Worm (Caenorhabditis elegans) whole organism, young adult: ENCODE results near the gene enu-3.2.

Source experiments
- C17E4.6 ChIP-seq: fragments of 200-800 bp; sonication (Bioruptor generic); IDR thresholded peaks from 2 replicates; pipeline ENCODE4 v1.3.6; 2022; ENCODE audit warnings: missing genetic modification reagents, missing genetic modification characterization, missing compliant biosample characterization
- F33H1.4 ChIP-seq: fragments of 200-800 bp; sonication (Bioruptor generic); IDR thresholded peaks from 2 replicates; pipeline ENCODE4 v1.3.6; 2022; ENCODE audit warnings: missing genetic modification reagents, missing genetic modification characterization, missing compliant biosample characterization
- F52B5.7 ChIP-seq: sonication (generic microtip); optimal IDR thresholded peaks from 2 replicates; lab custom pipeline; 2016; ENCODE audit warnings: mild to moderate bottlenecking, missing genetic modification characterization, missing compliant biosample characterization
- K11D2.4 ChIP-seq: fragments of 200-800 bp; sonication (Bioruptor generic); IDR thresholded peaks from 2 replicates; pipeline ENCODE4 v1.3.6; 2022; ENCODE audit warnings: missing genetic modification reagents, missing genetic modification characterization, missing compliant biosample characterization
- T07F8.4 ChIP-seq: sonication (generic microtip); optimal IDR thresholded peaks from 2 replicates; lab custom pipeline; 2016; ENCODE audit warnings: mild to moderate bottlenecking, missing genetic modification characterization, moderate library complexity, missing compliant biosample characterization
- T26A5.8 ChIP-seq: sonication (generic microtip); optimal IDR thresholded peaks from 2 replicates; lab custom pipeline; 2016; ENCODE audit warnings: missing genetic modification characterization, missing compliant biosample characterization
- Y53F4B.3 ChIP-seq: fragments of 200-800 bp; sonication (Bioruptor generic); IDR thresholded peaks from 2 replicates; pipeline ENCODE4 v1.3.6; 2022; ENCODE audit warnings: missing genetic modification reagents, missing genetic modification characterization, missing compliant biosample characterization
- Y56A3A.18 ChIP-seq: fragments of 200-800 bp; sonication (Bioruptor generic); IDR thresholded peaks from 2 replicates; pipeline ENCODE4 v1.3.6; 2022; ENCODE audit warnings: missing genetic modification reagents, missing genetic modification characterization, missing compliant biosample characterization
- ZK185.1 ChIP-seq: sonication (generic microtip); optimal IDR thresholded peaks from 2 replicates; lab custom pipeline; 2016; ENCODE audit warnings: mild to moderate bottlenecking, missing genetic modification characterization, missing compliant biosample characterization; ENCODE audit not compliant: poor library complexity, severe bottlenecking
- aptf-2 ChIP-seq: fragments of 200-800 bp; sonication (Bioruptor generic); conservative IDR thresholded peaks from 2 replicates; pipeline ENCODE4 v1.3.6; 2022; ENCODE audit warnings: missing genetic modification reagents, missing genetic modification characterization, missing compliant biosample characterization
- attf-3 ChIP-seq: fragments of 200-800 bp; sonication (Bioruptor generic); conservative IDR thresholded peaks from 2 replicates; pipeline ENCODE4 v1.3.6; 2022; ENCODE audit warnings: missing genetic modification reagents, missing genetic modification characterization, missing compliant biosample characterization
- bed-1 ChIP-seq: fragments of 200-800 bp; sonication (Bioruptor generic); IDR thresholded peaks from 2 replicates; pipeline ENCODE4 v1.3.6; 2022; ENCODE audit warnings: missing genetic modification reagents, missing genetic modification characterization, missing compliant biosample characterization
- bed-2 ChIP-seq: fragments of 200-800 bp; sonication (Bioruptor generic); IDR thresholded peaks from 2 replicates; pipeline ENCODE4 v1.3.6; 2022; ENCODE audit warnings: missing genetic modification reagents, missing genetic modification characterization, missing compliant biosample characterization
- ccch-3 ChIP-seq: fragments of 200-800 bp; sonication (Bioruptor generic); optimal IDR thresholded peaks from 2 replicates; lab custom pipeline; 2018; ENCODE audit warnings: mild to moderate bottlenecking, missing genetic modification characterization, missing compliant biosample characterization
- ceh-91 ChIP-seq: fragments of 200-800 bp; sonication (Bioruptor generic); IDR thresholded peaks from 2 replicates; pipeline ENCODE4 v1.3.6; 2022; ENCODE audit warnings: missing genetic modification reagents, missing genetic modification characterization, missing compliant biosample characterization
- die-1 ChIP-seq: sonication (generic microtip); optimal IDR thresholded peaks from 2 replicates; lab custom pipeline; 2016; ENCODE audit warnings: missing genotype, mild to moderate bottlenecking, missing genetic modification characterization, missing compliant biosample characterization
- ekl-4 ChIP-seq: fragments of 200-800 bp; sonication (Bioruptor generic); IDR thresholded peaks from 2 replicates; pipeline ENCODE4 v1.3.6; 2022; ENCODE audit warnings: missing genetic modification reagents, missing genetic modification characterization, missing compliant biosample characterization
- fkh-3 ChIP-seq: sonication (generic microtip); optimal IDR thresholded peaks from 2 replicates; lab custom pipeline; 2016; ENCODE audit warnings: mild to moderate bottlenecking, missing genetic modification characterization, missing compliant biosample characterization
- hmg-20 ChIP-seq: fragments of 200-800 bp; sonication (Bioruptor generic); IDR thresholded peaks from 2 replicates; pipeline ENCODE4 v1.3.6; 2022; ENCODE audit warnings: missing genetic modification reagents, missing genetic modification characterization, missing compliant biosample characterization
- hsf-1 ChIP-seq: fragments of 200-800 bp; sonication (Bioruptor generic); IDR thresholded peaks from 2 replicates; pipeline ENCODE4 v1.3.6; 2022; ENCODE audit warnings: missing genetic modification reagents, missing genetic modification characterization, missing compliant biosample characterization
- lag-1 ChIP-seq: fragments of 200-800 bp; sonication (Bioruptor generic); IDR thresholded peaks from 2 replicates; pipeline ENCODE4 v1.3.6; 2022; ENCODE audit warnings: missing genetic modification reagents, missing genetic modification characterization, missing compliant biosample characterization
- lin-54 ChIP-seq: fragments of 200-800 bp; sonication (Bioruptor generic); optimal IDR thresholded peaks from 2 replicates; lab custom pipeline; 2018; ENCODE audit warnings: mild to moderate bottlenecking, missing genetic modification characterization, missing compliant biosample characterization
- madf-8 ChIP-seq: fragments of 200-800 bp; sonication (Bioruptor generic); conservative IDR thresholded peaks from 2 replicates; pipeline ENCODE4 v1.3.6; 2022; ENCODE audit warnings: missing genetic modification reagents, missing genetic modification characterization, missing compliant biosample characterization
- mel-28 ChIP-seq: sonication (generic microtip); optimal IDR thresholded peaks from 2 replicates; lab custom pipeline; 2016; ENCODE audit warnings: borderline replicate concordance, mild to moderate bottlenecking, missing genetic modification characterization, missing compliant biosample characterization
- mxl-1 ChIP-seq: sonication (generic microtip); optimal IDR thresholded peaks from 2 replicates; lab custom pipeline; 2016; ENCODE audit warnings: missing genetic modification characterization, missing compliant biosample characterization
- repo-1 ChIP-seq: sonication (generic microtip); optimal IDR thresholded peaks from 2 replicates; lab custom pipeline; 2017; ENCODE audit warnings: mild to moderate bottlenecking, missing genetic modification characterization, missing compliant biosample characterization
- sdz-38 ChIP-seq: sonication (generic microtip); optimal IDR thresholded peaks from 2 replicates; lab custom pipeline; 2016; ENCODE audit warnings: missing genotype, missing genetic modification characterization, missing compliant biosample characterization
- sea-2 ChIP-seq: fragments of 200-800 bp; sonication (Bioruptor generic); IDR thresholded peaks from 2 replicates; pipeline ENCODE4 v1.3.6; 2022; ENCODE audit warnings: missing genetic modification characterization, missing compliant biosample characterization
- snpc-1.3 ChIP-seq: sonication (generic microtip); optimal IDR thresholded peaks from 2 replicates; lab custom pipeline; 2017; ENCODE audit warnings: missing genetic modification characterization, mild to moderate bottlenecking, missing compliant biosample characterization, antibody characterized with exemption, moderate library complexity, missing genotype, missing genetic modification reagents; ENCODE audit not compliant: insufficient read depth
- snpc-3.4 ChIP-seq: sonication (generic microtip); optimal IDR thresholded peaks from 2 replicates; lab custom pipeline; 2017; ENCODE audit warnings: missing genetic modification characterization, mild to moderate bottlenecking, missing compliant biosample characterization, antibody characterized with exemption, moderate library complexity, missing genotype, missing genetic modification reagents
- snpc-4 ChIP-seq, 5 experiments: fragments of 150-350 bp in 1 of 5; sonication (generic microtip) in 4 of 5; optimal IDR thresholded peaks; 2 replicates each; lab custom pipeline; 2014 to 2018; ENCODE audit warnings: missing genetic modification characterization in 5 of 5, missing biosample characterization in 3 of 5, antibody characterized with exemption in 2 of 5, mild to moderate bottlenecking in 2 of 5, missing compliant biosample characterization in 2 of 5, missing genotype in 2 of 5, moderate library complexity in 2 of 5, missing genetic modification reagents in 1 of 5
- unc-130 ChIP-seq: sonication (generic microtip); optimal IDR thresholded peaks from 2 replicates; lab custom pipeline; 2016; ENCODE audit warnings: missing genetic modification reagents, missing genetic modification characterization, missing compliant biosample characterization
- unc-62 ChIP-seq: fragments of 150-350 bp; optimal IDR thresholded peaks from 2 replicates; lab custom pipeline; 2014; ENCODE audit warnings: missing biosample characterization, missing genetic modification reagents, missing genetic modification characterization
- ztf-26 ChIP-seq: sonication (generic microtip); optimal IDR thresholded peaks from 2 replicates; lab custom pipeline; 2017; ENCODE audit warnings: missing genetic modification characterization, missing compliant biosample characterization
- ztf-28 ChIP-seq: fragments of 200-800 bp; sonication (Bioruptor generic); IDR thresholded peaks from 2 replicates; pipeline ENCODE4 v1.3.6; 2022; ENCODE audit warnings: missing genetic modification reagents, missing genetic modification characterization, missing compliant biosample characterization

Gene enu-3.2

ce11 chrIII:4822140-4822539 is 37.1 kb upstream of the enu-3.2 start, which contains the start of gene F26A1.8:
TSS of gene F26A1.8 (minus strand) at chrIII:4822240.
- TF ChIP-seq ZK185.1 (tag; lab: Kevin White, UChicago) (no peak), snpc-1.3 (tag; lab: Kevin White, UChicago) (no peak), die-1 (tag; lab: Kevin White, UChicago) (no peak), snpc-4 (GFP tag; optimal IDR thresholded peaks at IDR 0.05; lab: Kevin White, UChicago) (no peak), snpc-4 (tag; optimal IDR thresholded peaks at IDR 0.05; lab: Kevin White, UChicago) (no peak), lag-1 (GFP tag; lab: Robert Waterston, UW) (no peak), Y53F4B.3 (GFP tag; lab: Robert Waterston, UW) (no peak), C17E4.6 (GFP tag; lab: Robert Waterston, UW) (no peak), T07F8.4 (no peak), ztf-26 (no peak), mxl-1 (tag; lab: Kevin White, UChicago) (no peak), ekl-4 (no peak)

- TF ChIP-seq F52B5.7 (tag; lab: Kevin White, UChicago) (no peak), aptf-2 (GFP tag; lab: Robert Waterston, UW) (no peak), ztf-28 (GFP tag; lab: Robert Waterston, UW) (no peak), ccch-3 (GFP tag; lab: Kevin White, UChicago) (no peak), Y56A3A.18 (GFP tag; lab: Robert Waterston, UW) (no peak), fkh-3 (tag; lab: Kevin White, UChicago) (no peak), attf-3 (GFP tag; lab: Robert Waterston, UW) (no peak), bed-1 (GFP tag; lab: Robert Waterston, UW) (no peak), snpc-4 (GFP tag; optimal IDR thresholded peaks at IDR 0.05; lab: Kevin White, UChicago) (no peak), snpc-4 (tag; optimal IDR thresholded peaks at IDR 0.05; lab: Kevin White, UChicago) (no peak), T26A5.8 (tag; lab: Kevin White, UChicago) (no peak), lag-1 (GFP tag; lab: Robert Waterston, UW) (no peak), ceh-91 (GFP tag; lab: Robert Waterston, UW) (no peak), unc-62 (GFP tag; lab: Kevin White, UChicago) (no peak), sdz-38 (tag; lab: Kevin White, UChicago) (no peak)
- TF ChIP-seq, all 124 proteins: peak for 0
Measured at ce11 chrIII:4819843-4820242, 34.8 kb upstream of the enu-3.2 start, which contains the start of gene F26A1.7. TSS of gene F26A1.7 (minus strand) at chrIII:4819943.

ce11 chrIII:4817240-4817639 is 32.2 kb upstream of the enu-3.2 start, which contains the start of gene F26A1.4:
TSS of gene F26A1.4 (plus strand) at chrIII:4817540.
- no peak for TF ChIP-seq mel-28
- no peak for TF ChIP-seq hsf-1 (GFP tag; lab: Robert Waterston, UW)
- no peak for TF ChIP-seq bed-2 (GFP tag; lab: Robert Waterston, UW)
- TF ChIP-seq madf-8 (GFP tag; lab: Robert Waterston, UW): no peak
- no peak for TF ChIP-seq ztf-28 (GFP tag; lab: Robert Waterston, UW)
- no peak for TF ChIP-seq repo-1 (tag; lab: Kevin White, UChicago)
- no peak for TF ChIP-seq sea-2 (GFP tag; lab: Robert Waterston, UW)
- TF ChIP-seq lin-54 (GFP tag; lab: Kevin White, UChicago): no peak
- TF ChIP-seq bed-1 (GFP tag; lab: Robert Waterston, UW): no peak
- TF ChIP-seq unc-62 (GFP tag; lab: Kevin White, UChicago): no peak

- TF ChIP-seq hmg-20 (no peak), fkh-3 (tag; lab: Kevin White, UChicago) (no peak), snpc-3.4 (tag; lab: Kevin White, UChicago) (no peak), K11D2.4 (GFP tag; lab: Robert Waterston, UW) (no peak), hsf-1 (GFP tag; lab: Robert Waterston, UW) (no peak), F33H1.4 (GFP tag; lab: Robert Waterston, UW) (no peak), unc-130 (GFP tag; lab: Kevin White, UChicago) (no peak), ccch-3 (GFP tag; lab: Kevin White, UChicago) (no peak)
Measured at ce11 chrIII:4814730-4815129, 29.7 kb upstream of the enu-3.2 start, which contains the start of gene arl-6. TSS of gene arl-6 (minus strand) at chrIII:4814830.
